Fruit fly (Drosophila melanogaster) whole organism, embryonic: ENCODE measurements around the gene Arc42.

Source experiments
- Antp ChIP-seq: fragments of 200-800 bp; sonication (Bioruptor generic); optimal IDR thresholded peaks from 3 replicates; lab custom pipeline; 2016; ENCODE audit warnings: missing biosample characterization, missing genetic modification characterization
- CG12071 ChIP-seq: fragments of 200-800 bp; sonication (Bioruptor generic); optimal IDR thresholded peaks from 3 replicates; lab custom pipeline; 2018; ENCODE audit warnings: missing biosample characterization, mild to moderate bottlenecking, missing genetic modification characterization
- CG13287 ChIP-seq: fragments of 200-800 bp; sonication (Bioruptor generic); IDR thresholded peaks from 2 replicates; pipeline ENCODE4 v1.3.6; 2022; ENCODE audit warnings: missing biosample characterization, missing genetic modification characterization; ENCODE audit not compliant: partially characterized antibody
- CG13624 ChIP-seq: fragments of 200-800 bp; sonication (Bioruptor generic); optimal IDR thresholded peaks from 2 replicates; lab custom pipeline; 2016; ENCODE audit warnings: missing biosample characterization, missing genetic modification characterization
- CG1603 ChIP-seq: fragments of 200-800 bp; sonication (Bioruptor generic); optimal IDR thresholded peaks from 2 replicates; lab custom pipeline; 2019; ENCODE audit warnings: missing biosample characterization, mild to moderate bottlenecking, missing genetic modification characterization, moderate library complexity
- CG1792 ChIP-seq: fragments of 200-800 bp; sonication (Bioruptor generic); optimal IDR thresholded peaks from 2 replicates; lab custom pipeline; 2016; ENCODE audit warnings: missing biosample characterization, missing genetic modification characterization
- CG2712 ChIP-seq: fragments of 200-800 bp; optimal IDR thresholded peaks from 3 replicates; lab custom pipeline; 2019; ENCODE audit warnings: missing biosample characterization, mild to moderate bottlenecking, missing genetic modification characterization, moderate library complexity
- CG30020 ChIP-seq: fragments of 200-800 bp; optimal IDR thresholded peaks from 2 replicates; lab custom pipeline; 2019; ENCODE audit warnings: missing biosample characterization, mild to moderate bottlenecking, missing genetic modification characterization, moderate library complexity
- CG30431 ChIP-seq: fragments of 200-800 bp; sonication (Bioruptor generic); optimal IDR thresholded peaks from 2 replicates; lab custom pipeline; 2017; ENCODE audit warnings: missing biosample characterization, missing genetic modification characterization
- CG31224 ChIP-seq: fragments of 200-800 bp; sonication (Bioruptor generic); IDR thresholded peaks from 2 replicates; pipeline ENCODE4 v1.3.6; 2022; ENCODE audit warnings: missing biosample characterization, missing genetic modification characterization
- CG34376 ChIP-seq: fragments of 200-800 bp; sonication (Bioruptor generic); optimal IDR thresholded peaks from 2 replicates; lab custom pipeline; 2018; ENCODE audit warnings: missing biosample characterization, mild to moderate bottlenecking, missing genetic modification characterization
- CG4282 ChIP-seq: fragments of 200-800 bp; sonication (Bioruptor generic); optimal IDR thresholded peaks from 2 replicates; lab custom pipeline; 2016; ENCODE audit warnings: missing biosample characterization, missing genetic modification characterization
- CG7928 ChIP-seq: fragments of 200-800 bp; sonication (Bioruptor generic); optimal IDR thresholded peaks from 2 replicates; lab custom pipeline; 2017; ENCODE audit warnings: missing biosample characterization, mild to moderate bottlenecking, missing genetic modification characterization
- CG8290 ChIP-seq, 3 experiments: fragments of 200-800 bp; sonication (Bioruptor generic); optimal IDR thresholded peaks; 2 replicates each; lab custom pipeline; 2016 to 2019; ENCODE audit warnings: missing biosample characterization in 3 of 3, missing genetic modification characterization in 3 of 3, mild to moderate bottlenecking in 2 of 3, moderate library complexity in 1 of 3
- CG8478 ChIP-seq: fragments of >200 bp; optimal IDR thresholded peaks from 2 replicates; lab custom pipeline; 2018
- CG8924 ChIP-seq: fragments of 200-800 bp; optimal IDR thresholded peaks from 3 replicates; lab custom pipeline; 2019; ENCODE audit warnings: missing biosample characterization, mild to moderate bottlenecking, missing genetic modification characterization, moderate library complexity
- CrebB ChIP-seq: fragments of 200-800 bp; sonication (Bioruptor generic); optimal IDR thresholded peaks from 3 replicates; lab custom pipeline; 2018; ENCODE audit warnings: missing biosample characterization, mild to moderate bottlenecking, missing genetic modification characterization
- Deaf1 ChIP-seq: fragments of 200-800 bp; optimal IDR thresholded peaks from 3 replicates; lab custom pipeline; 2019; ENCODE audit warnings: missing biosample characterization, mild to moderate bottlenecking, missing genetic modification characterization, moderate library complexity
- Drgx ChIP-seq: fragments of 200-800 bp; sonication (Bioruptor generic); IDR thresholded peaks from 2 replicates; pipeline ENCODE4 v1.3.6; 2022; ENCODE audit warnings: missing biosample characterization, missing genetic modification characterization
- Elba2 ChIP-seq: fragments of 200-800 bp; sonication (Bioruptor generic); optimal IDR thresholded peaks from 3 replicates; lab custom pipeline; 2016; ENCODE audit warnings: missing biosample characterization, missing genetic modification characterization
- Fer1 ChIP-seq: fragments of 200-800 bp; sonication (Bioruptor generic); optimal IDR thresholded peaks from 2 replicates; lab custom pipeline; 2017; ENCODE audit warnings: missing biosample characterization, mild to moderate bottlenecking, missing genetic modification characterization
- Gsc ChIP-seq: fragments of 200-800 bp; sonication (Bioruptor generic); IDR thresholded peaks from 2 replicates; pipeline ENCODE4 v1.3.6; 2022; ENCODE audit warnings: missing biosample characterization, missing genetic modification characterization
- Hey ChIP-seq: fragments of 200-800 bp; sonication (Bioruptor generic); optimal IDR thresholded peaks from 3 replicates; lab custom pipeline; 2018; ENCODE audit warnings: missing biosample characterization, mild to moderate bottlenecking, missing genetic modification characterization
- Hmx ChIP-seq: fragments of 200-800 bp; sonication (Bioruptor generic); optimal IDR thresholded peaks from 2 replicates; lab custom pipeline; 2016; ENCODE audit warnings: missing biosample characterization, missing genetic modification characterization
- Med ChIP-seq: fragments of 200-800 bp; sonication (Bioruptor generic); peaks from one replicate; lab custom pipeline; 2016; ENCODE audit warnings: missing biosample characterization, missing genetic modification characterization, mild to moderate bottlenecking, inconsistent platforms, moderate library complexity
- NC2β ChIP-seq: fragments of 200-800 bp; sonication (Bioruptor generic); optimal IDR thresholded peaks from 2 replicates; lab custom pipeline; 2016; ENCODE audit warnings: missing biosample characterization, missing genetic modification characterization
- NFAT ChIP-seq: fragments of 200-800 bp; sonication (Bioruptor generic); IDR thresholded peaks from 2 replicates; pipeline ENCODE4 v1.3.6; 2022; ENCODE audit warnings: missing biosample characterization, missing genetic modification characterization
- Neu2 ChIP-seq: fragments of 200-800 bp; sonication (Bioruptor generic); optimal IDR thresholded peaks from 3 replicates; lab custom pipeline; 2016; ENCODE audit warnings: missing biosample characterization, missing genetic modification characterization, borderline replicate concordance
- Pdp1 ChIP-seq, 2 experiments: fragments of 200-800 bp; sonication (Bioruptor generic); optimal IDR thresholded peaks; 3 replicates each; lab custom pipeline; 2016; ENCODE audit warnings: missing biosample characterization in 2 of 2, missing genetic modification characterization in 2 of 2, mild to moderate bottlenecking in 1 of 2, moderate library complexity in 1 of 2
- Scr ChIP-seq: fragments of 200-800 bp; sonication (Bioruptor generic); IDR thresholded peaks from 2 replicates; pipeline ENCODE4 v1.3.6; 2022; ENCODE audit warnings: missing biosample characterization, missing genetic modification characterization; ENCODE audit not compliant: partially characterized antibody
- Sry-β ChIP-seq: fragments of 200-800 bp; sonication (Bioruptor generic); optimal IDR thresholded peaks from 2 replicates; lab custom pipeline; 2018; ENCODE audit warnings: missing biosample characterization, mild to moderate bottlenecking, missing genetic modification characterization, moderate library complexity
- Stat92E ChIP-seq, 3 experiments: fragments of >200 bp in 2 of 3; fragments of 200-800 bp in 1 of 3; sonication (Bioruptor generic) in 1 of 3; optimal IDR thresholded peaks; 2 replicates each; lab custom pipeline; 2017 to 2019; ENCODE audit warnings: missing biosample characterization in 3 of 3, missing genetic modification characterization in 3 of 3, mild to moderate bottlenecking in 1 of 3, moderate library complexity in 1 of 3
- YL-1 ChIP-seq: fragments of 200-800 bp; sonication (Bioruptor generic); optimal IDR thresholded peaks from 3 replicates; lab custom pipeline; 2017; ENCODE audit warnings: missing biosample characterization, mild to moderate bottlenecking, missing genetic modification characterization
- ac ChIP-seq: fragments of 200-800 bp; sonication (Bioruptor generic); optimal IDR thresholded peaks from 3 replicates; lab custom pipeline; 2017; ENCODE audit warnings: missing biosample characterization, mild to moderate bottlenecking, missing genetic modification characterization
- al ChIP-seq: fragments of 200-800 bp; sonication (Bioruptor generic); IDR thresholded peaks from 2 replicates; pipeline ENCODE4 v1.3.6; 2022; ENCODE audit warnings: missing biosample characterization, missing genetic modification characterization
- chn ChIP-seq: fragments of 200-800 bp; sonication (Bioruptor generic); optimal IDR thresholded peaks from 2 replicates; lab custom pipeline; 2016; ENCODE audit warnings: missing biosample characterization, missing genetic modification characterization
- ci ChIP-seq: fragments of 200-800 bp; sonication (Bioruptor generic); IDR thresholded peaks from 3 replicates; pipeline ENCODE4 v1.3.6; 2022; ENCODE audit warnings: missing biosample characterization, missing genetic modification characterization
- da ChIP-seq: fragments of 200-800 bp; sonication (Bioruptor generic); optimal IDR thresholded peaks from 2 replicates; lab custom pipeline; 2016; ENCODE audit warnings: missing biosample characterization, missing genetic modification characterization
- dmrt11E ChIP-seq: fragments of 200-800 bp; sonication (Bioruptor generic); optimal IDR thresholded peaks from 3 replicates; lab custom pipeline; 2018; ENCODE audit warnings: missing biosample characterization, mild to moderate bottlenecking, missing genetic modification characterization, moderate library complexity
- fd3F ChIP-seq: fragments of 200-800 bp; sonication (Bioruptor generic); optimal IDR thresholded peaks from 2 replicates; lab custom pipeline; 2018; ENCODE audit warnings: missing biosample characterization, mild to moderate bottlenecking, missing genetic modification characterization, moderate library complexity
- ftz-f1 ChIP-seq: fragments of 200-800 bp; sonication (Bioruptor generic); optimal IDR thresholded peaks from 2 replicates; lab custom pipeline; 2016; ENCODE audit warnings: missing biosample characterization, missing genetic modification characterization
- knrl ChIP-seq: fragments of 200-800 bp; sonication (Bioruptor generic); IDR thresholded peaks from 3 replicates; pipeline ENCODE4 v1.3.6; 2022; ENCODE audit warnings: missing biosample characterization, missing genetic modification characterization; ENCODE audit not compliant: partially characterized antibody
- lab ChIP-seq: fragments of 200-800 bp; sonication (Bioruptor generic); optimal IDR thresholded peaks from 3 replicates; lab custom pipeline; 2017; ENCODE audit warnings: missing biosample characterization, missing genetic modification characterization, mild to moderate bottlenecking, moderate library complexity, missing genetic modification reagents
- lbe ChIP-seq: fragments of 200-800 bp; sonication (Bioruptor generic); optimal IDR thresholded peaks from 2 replicates; lab custom pipeline; 2016; ENCODE audit warnings: missing biosample characterization, mild to moderate bottlenecking, missing genetic modification characterization
- mirr ChIP-seq: fragments of 200-800 bp; sonication (Bioruptor generic); optimal IDR thresholded peaks from 3 replicates; lab custom pipeline; 2018; ENCODE audit warnings: missing biosample characterization, mild to moderate bottlenecking, missing genetic modification characterization
- so ChIP-seq: fragments of 200-800 bp; sonication (Bioruptor generic); IDR thresholded peaks from 3 replicates; pipeline ENCODE4 v1.3.6; 2022; ENCODE audit warnings: missing biosample characterization, missing genetic modification characterization
- vfl ChIP-seq: fragments of 200-800 bp; sonication (Bioruptor generic); optimal IDR thresholded peaks from 2 replicates; lab custom pipeline; 2016; ENCODE audit warnings: missing biosample characterization, missing genetic modification characterization
- wek ChIP-seq: fragments of 200-800 bp; sonication (Bioruptor generic); optimal IDR thresholded peaks from 3 replicates; lab custom pipeline; 2018; ENCODE audit warnings: missing biosample characterization, mild to moderate bottlenecking, missing genetic modification characterization, moderate library complexity

Gene Arc42

DNA sequence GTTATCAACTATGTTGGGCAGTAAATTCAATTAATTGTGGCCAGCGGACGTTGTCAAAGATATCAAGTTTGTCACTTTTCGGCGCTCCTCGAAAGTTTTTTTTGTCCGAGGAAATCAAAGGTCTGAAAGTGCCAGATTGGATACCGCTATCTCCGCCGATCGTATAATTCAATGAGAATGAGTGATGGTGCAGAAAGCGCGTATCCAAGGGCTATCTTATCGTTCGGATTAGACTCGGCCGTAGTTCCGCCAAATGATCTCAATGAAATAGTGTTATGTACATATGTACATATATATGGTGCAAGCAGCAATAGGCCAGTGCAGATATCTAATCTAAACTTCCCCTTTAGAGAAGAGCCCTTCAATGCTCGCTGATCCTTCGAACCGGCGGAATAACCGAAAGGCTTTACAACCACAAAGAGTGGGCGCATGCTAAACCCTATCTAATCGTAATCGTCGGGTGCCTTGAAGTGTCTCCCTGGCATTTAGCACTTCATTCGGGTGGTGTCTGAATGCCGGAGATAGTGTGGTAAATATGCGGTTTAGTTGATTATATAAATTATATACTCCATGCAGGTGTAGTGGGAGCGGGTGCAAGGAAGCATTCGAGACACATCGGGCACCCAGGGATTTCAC lies 4.3 kb upstream of the Arc42 start (continued):
- TF ChIP-seq CG12071 (GFP tag; lab: Kevin White, UChicago) = no peak
- no peak for TF ChIP-seq Sry-β
- TF ChIP-seq Med = peak; percentile 18
- peak; percentile 55 for TF ChIP-seq mirr (GFP tag; lab: Kevin White, UChicago)
- no peak for TF ChIP-seq CG7928 (GFP tag; lab: Kevin White, UChicago)
- TF ChIP-seq fd3F (GFP tag; lab: Kevin White, UChicago) = no peak
- TF ChIP-seq Pdp1 (GFP tag; optimal IDR thresholded peaks at IDR 0.05; lab: Kevin White, UChicago) = peak in 1 of 2 experiments; percentile 11
- peak; percentile 56 for TF ChIP-seq Fer1 (GFP tag; lab: Kevin White, UChicago)
- TF ChIP-seq NFAT = no peak
- TF ChIP-seq so (GFP tag; lab: Robert Waterston, UW) = no peak
- no peak for TF ChIP-seq NC2β (GFP tag; lab: Kevin White, UChicago)
- no peak for TF ChIP-seq da (GFP tag; lab: Kevin White, UChicago)
- TF ChIP-seq Scr (GFP tag; lab: Robert Waterston, UW) = no peak
- no peak for TF ChIP-seq CG2712 (tag; lab: Kevin White, UChicago)
- no peak for TF ChIP-seq CG4282 (GFP tag; lab: Kevin White, UChicago)
- TF ChIP-seq CG1792 (GFP tag; lab: Kevin White, UChicago) = no peak
- no peak for TF ChIP-seq Elba2 (GFP tag; lab: Kevin White, UChicago)
- TF ChIP-seq CG8290 (GFP tag; optimal IDR thresholded peaks at IDR 0.05; lab: Kevin White, UChicago) = no peak
- TF ChIP-seq CG8290 (tag; optimal IDR thresholded peaks at IDR 0.05; lab: Kevin White, UChicago) = no peak
- TF ChIP-seq CG1603 (tag; lab: Kevin White, UChicago) = no peak
- peak; percentile 43 for TF ChIP-seq lab (GFP tag; lab: Kevin White, UChicago)
- TF ChIP-seq Gsc = no peak
- peak; percentile 5 for TF ChIP-seq CrebB (tag; lab: Kevin White, UChicago)
- TF ChIP-seq ci (GFP tag; lab: Robert Waterston, UW) = no peak
- TF ChIP-seq Hmx (GFP tag; lab: Kevin White, UChicago) = no peak
- TF ChIP-seq Deaf1 (tag; lab: Kevin White, UChicago) = peak; percentile 47
- peak; percentile 31 for TF ChIP-seq CG34376 (GFP tag; lab: Kevin White, UChicago)

DNA sequence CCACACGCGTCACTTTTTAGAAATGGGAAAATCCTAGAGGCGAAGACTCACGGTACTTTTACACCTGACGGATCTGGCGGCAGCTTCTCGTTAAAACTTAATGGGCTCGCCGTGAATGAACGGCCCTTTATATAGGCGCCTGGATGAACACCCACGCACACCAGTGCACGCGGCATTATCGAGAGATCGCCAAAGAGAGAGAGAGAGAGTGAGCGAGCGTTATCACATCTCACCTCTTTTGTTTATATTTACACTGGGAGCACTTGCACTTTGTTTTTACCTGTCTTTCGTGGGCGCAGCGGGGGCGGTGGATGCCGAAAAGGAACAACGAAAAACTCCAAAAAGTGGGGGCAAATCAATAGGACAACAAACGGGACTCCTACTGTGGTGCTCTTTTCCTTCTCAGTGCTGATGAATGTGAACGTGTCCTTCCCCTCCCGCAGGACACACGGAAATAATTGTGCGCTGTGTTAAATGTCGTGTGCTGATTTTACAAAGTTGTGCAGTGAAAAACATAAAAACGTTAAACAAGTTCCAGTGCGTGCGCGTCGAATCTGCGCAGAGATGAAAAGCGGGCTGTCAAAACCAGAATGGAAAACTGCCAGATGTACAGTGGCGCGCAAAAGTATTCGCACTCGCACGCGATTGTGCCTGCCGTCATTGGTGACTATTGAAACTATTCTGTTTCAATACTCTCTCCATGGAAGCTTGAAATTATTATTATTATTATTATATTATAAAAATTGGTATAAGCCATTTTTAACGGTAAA lies 2.2 kb upstream of the Arc42 start, which contains the start of gene Mrp5:
Mrp5 (minus strand) TSS at position 561 of the 770 bp plus-strand sequence.
- TF ChIP-seq Antp (GFP tag; lab: Kevin White, UChicago) (no peak), Hey (no peak), al (peak; percentile 32; the same call in 1 of the 2 replicates), CG8924 (tag; lab: Kevin White, UChicago) (peak; percentile 13), Neu2 (no peak), CG31224 (peak; percentile 47), CG13287 (GFP tag; lab: Robert Waterston, UW) (no peak), Drgx (GFP tag; lab: Robert Waterston, UW) (peak; percentile 55), CG4282 (GFP tag; lab: Kevin White, UChicago) (no peak), chn (no peak), CG30020 (tag; lab: Kevin White, UChicago) (no peak), ac (GFP tag; lab: Kevin White, UChicago) (no peak), knrl (GFP tag; lab: Robert Waterston, UW) (no peak), CG13624 (GFP tag; lab: Kevin White, UChicago) (peak; percentile 17), ftz-f1 (GFP tag; lab: Kevin White, UChicago) (no peak), Stat92E (GFP tag; optimal IDR thresholded peaks at IDR 0.05; lab: Kevin White, UChicago) (no peak), dmrt11E (tag; lab: Kevin White, UChicago) (no peak), wek (GFP tag; lab: Kevin White, UChicago) (peak; percentile 64), Med (peak; percentile 32), lbe (GFP tag; lab: Kevin White, UChicago) (no peak), CG30431 (GFP tag; lab: Kevin White, UChicago) (peak; percentile 7), vfl (GFP tag; lab: Kevin White, UChicago) (no peak), CG8478 (no peak), YL-1 (GFP tag; lab: Kevin White, UChicago) (no peak)
